Worm (Caenorhabditis elegans) whole organism, L2 larva: ENCODE measurements around the gene clec-70.

Experiments used
- lin-13 ChIP-seq: fragments of 150-350 bp; optimal IDR thresholded peaks from 2 replicates; lab custom pipeline; 2014; ENCODE audit warnings: missing biosample characterization, missing genetic modification reagents, missing genetic modification characterization
- mdl-1 ChIP-seq, 2 experiments: fragments of 150-350 bp in 1 of 2; sonication (generic microtip) in 1 of 2; optimal IDR thresholded peaks; 2 replicates each; lab custom pipeline; 2017; ENCODE audit warnings: missing biosample characterization in 2 of 2, missing genetic modification characterization in 2 of 2
- nhr-10 ChIP-seq: sonication (generic microtip); optimal IDR thresholded peaks from 2 replicates; lab custom pipeline; 2017; ENCODE audit warnings: missing biosample characterization, missing genetic modification characterization
- nhr-11 ChIP-seq: fragments of 150-350 bp; optimal IDR thresholded peaks from 2 replicates; lab custom pipeline; 2014; ENCODE audit warnings: missing biosample characterization, missing genetic modification characterization
- unc-55 ChIP-seq: fragments of 150-350 bp; sonication (generic microtip); optimal IDR thresholded peaks from 3 replicates; lab custom pipeline; 2014; ENCODE audit warnings: missing biosample characterization, missing genetic modification reagents, missing genetic modification characterization
- zag-1 ChIP-seq: fragments of 150-350 bp; optimal IDR thresholded peaks from 2 replicates; lab custom pipeline; 2014; ENCODE audit warnings: missing biosample characterization, missing genetic modification characterization
- ztf-4 ChIP-seq: fragments of 150-350 bp; optimal IDR thresholded peaks from 2 replicates; lab custom pipeline; 2014; ENCODE audit warnings: missing biosample characterization, missing genetic modification characterization

- TF ChIP-seq ztf-4 (no peak), lin-13 (GFP tag; lab: Kevin White, UChicago) (no peak), mdl-1 (tag; optimal IDR thresholded peaks at IDR 0.05; lab: Kevin White, UChicago) (no peak), zag-1 (tag; lab: Kevin White, UChicago) (no peak), nhr-11 (tag; lab: Kevin White, UChicago) (no peak), nhr-10 (tag; lab: Kevin White, UChicago) (no peak), unc-55 (GFP tag; lab: Kevin White, UChicago) (no peak)
Measured at ce11 chrIV:3918160-3918559, 14.3 kb upstream of the clec-70 start, which contains the start of gene F56D6.23.
